Fruit fly (Drosophila melanogaster) whole organism, embryonic: ENCODE measurements around the gene Mis12.

Experiments used
- CG10321 ChIP-seq: fragments of 200-800 bp; sonication (Bioruptor generic); IDR thresholded peaks from 2 replicates; pipeline ENCODE4 v1.3.6; 2022; ENCODE audit warnings: missing biosample characterization, missing genetic modification characterization
- CG10366 ChIP-seq: fragments of 200-800 bp; sonication (Bioruptor generic); IDR thresholded peaks from 2 replicates; pipeline ENCODE4 v1.3.6; 2022; ENCODE audit warnings: missing biosample characterization, missing genetic modification characterization
- CG10959 ChIP-seq: fragments of 200-800 bp; sonication (Bioruptor generic); IDR thresholded peaks from 2 replicates; pipeline ENCODE4 v1.3.6; 2022; ENCODE audit warnings: missing biosample characterization, missing genetic modification characterization
- CG11093 ChIP-seq: fragments of 200-800 bp; sonication (Bioruptor generic); IDR thresholded peaks from 3 replicates; pipeline ENCODE4 v1.3.6; 2022; ENCODE audit warnings: missing biosample characterization, missing genetic modification characterization
- CG11247 ChIP-seq: fragments of 200-800 bp; sonication (Bioruptor generic); IDR thresholded peaks from 2 replicates; pipeline ENCODE4 v1.3.6; 2022; ENCODE audit warnings: missing biosample characterization, missing genetic modification characterization
- CG11696 ChIP-seq: fragments of 200-800 bp; sonication (Bioruptor generic); IDR thresholded peaks from 2 replicates; pipeline ENCODE4 v1.3.6; 2022; ENCODE audit warnings: missing biosample characterization, missing genetic modification characterization
- CG12219 ChIP-seq: fragments of 200-800 bp; sonication (Bioruptor generic); optimal IDR thresholded peaks from 3 replicates; lab custom pipeline; 2018; ENCODE audit warnings: missing biosample characterization, mild to moderate bottlenecking, missing genetic modification characterization
- CG12391 ChIP-seq: fragments of 200-800 bp; sonication (Bioruptor generic); optimal IDR thresholded peaks from 3 replicates; lab custom pipeline; 2018; ENCODE audit warnings: missing biosample characterization, mild to moderate bottlenecking, missing genetic modification characterization, moderate library complexity
- CG13287 ChIP-seq: fragments of 200-800 bp; sonication (Bioruptor generic); IDR thresholded peaks from 2 replicates; pipeline ENCODE4 v1.3.6; 2022; ENCODE audit warnings: missing biosample characterization, missing genetic modification characterization; ENCODE audit not compliant: partially characterized antibody
- CG13424 ChIP-seq: fragments of 200-800 bp; sonication (Bioruptor generic); optimal IDR thresholded peaks from 2 replicates; lab custom pipeline; 2019; ENCODE audit warnings: missing biosample characterization, mild to moderate bottlenecking, missing genetic modification characterization, moderate library complexity
- CG14050 ChIP-seq: fragments of 200-800 bp; sonication (Bioruptor generic); IDR thresholded peaks from 3 replicates; pipeline ENCODE4 v1.3.6; 2022; ENCODE audit warnings: missing biosample characterization, missing genetic modification characterization
- CG1529 ChIP-seq: fragments of 200-800 bp; sonication (Bioruptor generic); optimal IDR thresholded peaks from 3 replicates; lab custom pipeline; 2018; ENCODE audit warnings: missing biosample characterization, missing genetic modification characterization
- CG2199 ChIP-seq: fragments of 200-800 bp; sonication (Bioruptor generic); IDR thresholded peaks from 3 replicates; pipeline ENCODE4 v1.3.6; 2022; ENCODE audit warnings: missing biosample characterization, missing genetic modification characterization
- CG31388 ChIP-seq: fragments of 200-800 bp; sonication (Bioruptor generic); optimal IDR thresholded peaks from 2 replicates; lab custom pipeline; 2016; ENCODE audit warnings: missing biosample characterization, missing genetic modification characterization
- CG32767 ChIP-seq: fragments of 200-800 bp; sonication (Bioruptor generic); IDR thresholded peaks from 2 replicates; pipeline ENCODE4 v1.3.6; 2022; ENCODE audit warnings: missing biosample characterization, missing genetic modification characterization
- CG34224 ChIP-seq: fragments of 200-800 bp; sonication (Bioruptor generic); IDR thresholded peaks from 3 replicates; pipeline ENCODE4 v1.3.6; 2022; ENCODE audit warnings: missing biosample characterization, missing genetic modification characterization; ENCODE audit not compliant: partially characterized antibody
- CG43689 ChIP-seq: fragments of 200-800 bp; sonication (Bioruptor generic); IDR thresholded peaks from 2 replicates; pipeline ENCODE4 v1.3.6; 2022; ENCODE audit warnings: missing biosample characterization, missing genetic modification characterization
- CG6689 ChIP-seq: fragments of 200-800 bp; sonication (Bioruptor generic); IDR thresholded peaks from 2 replicates; pipeline ENCODE4 v1.3.6; 2022; ENCODE audit warnings: missing biosample characterization, missing genetic modification characterization
- CG8290 ChIP-seq, 3 experiments: fragments of 200-800 bp; sonication (Bioruptor generic); optimal IDR thresholded peaks; 2 replicates each; lab custom pipeline; 2016 to 2019; ENCODE audit warnings: missing biosample characterization in 3 of 3, missing genetic modification characterization in 3 of 3, mild to moderate bottlenecking in 2 of 3, moderate library complexity in 1 of 3
- CG9437 ChIP-seq: fragments of 200-800 bp; sonication (Bioruptor generic); optimal IDR thresholded peaks from 2 replicates; lab custom pipeline; 2018; ENCODE audit warnings: missing biosample characterization, mild to moderate bottlenecking, missing genetic modification characterization
- Chrac-16 ChIP-seq: fragments of 200-800 bp; sonication (Bioruptor generic); optimal IDR thresholded peaks from 3 replicates; lab custom pipeline; 2016; ENCODE audit warnings: missing biosample characterization, missing genetic modification characterization
- Dad ChIP-seq: fragments of 200-800 bp; sonication (Bioruptor generic); optimal IDR thresholded peaks from 3 replicates; lab custom pipeline; 2016; ENCODE audit warnings: missing biosample characterization, missing genetic modification characterization
- Dip3 ChIP-seq: fragments of 200-800 bp; sonication (Bioruptor generic); optimal IDR thresholded peaks from 3 replicates; lab custom pipeline; 2016; ENCODE audit warnings: missing biosample characterization, missing genetic modification characterization
- E2f2 ChIP-seq: fragments of 200-800 bp; sonication (Bioruptor generic); IDR thresholded peaks from 2 replicates; pipeline ENCODE4 v1.3.6; 2022; ENCODE audit warnings: missing biosample characterization, missing genetic modification characterization
- Ets65A ChIP-seq: fragments of 200-800 bp; sonication (Bioruptor generic); peaks from one replicate; lab custom pipeline; 2016; ENCODE audit warnings: missing biosample characterization, missing genetic modification characterization
- Gsc ChIP-seq: fragments of 200-800 bp; sonication (Bioruptor generic); IDR thresholded peaks from 2 replicates; pipeline ENCODE4 v1.3.6; 2022; ENCODE audit warnings: missing biosample characterization, missing genetic modification characterization
- Hey ChIP-seq: fragments of 200-800 bp; sonication (Bioruptor generic); optimal IDR thresholded peaks from 3 replicates; lab custom pipeline; 2018; ENCODE audit warnings: missing biosample characterization, mild to moderate bottlenecking, missing genetic modification characterization
- Kr ChIP-seq: fragments of 200-800 bp; sonication (Bioruptor generic); optimal IDR thresholded peaks from 2 replicates; lab custom pipeline; 2017; ENCODE audit warnings: missing biosample characterization, mild to moderate bottlenecking, missing genetic modification characterization
- Oli ChIP-seq: fragments of 200-800 bp; sonication (Bioruptor generic); optimal IDR thresholded peaks from 2 replicates; lab custom pipeline; 2018; ENCODE audit warnings: missing biosample characterization, mild to moderate bottlenecking, missing genetic modification characterization, moderate library complexity
- Opbp ChIP-seq: fragments of 200-800 bp; sonication (Bioruptor generic); IDR thresholded peaks from 3 replicates; pipeline ENCODE4 v1.3.6; 2022; ENCODE audit warnings: missing biosample characterization, missing genetic modification characterization; ENCODE audit not compliant: partially characterized antibody
- Poxn ChIP-seq: fragments of 200-800 bp; sonication (Bioruptor generic); IDR thresholded peaks from 2 replicates; pipeline ENCODE4 v1.3.6; 2022; ENCODE audit warnings: missing biosample characterization, missing genetic modification characterization
- Sin3A ChIP-seq: fragments of >200 bp; optimal IDR thresholded peaks from 2 replicates; lab custom pipeline; 2018
- Six4 ChIP-seq: fragments of 200-800 bp; sonication (Bioruptor generic); optimal IDR thresholded peaks from 2 replicates; lab custom pipeline; 2016; ENCODE audit warnings: missing biosample characterization, missing genetic modification characterization
- Ssrp ChIP-seq: fragments of 200-800 bp; sonication (Bioruptor generic); optimal IDR thresholded peaks from 2 replicates; lab custom pipeline; 2018; ENCODE audit warnings: missing biosample characterization, mild to moderate bottlenecking, missing genetic modification characterization, moderate library complexity
- Taf1 ChIP-seq: fragments of 200-800 bp; sonication (Bioruptor generic); IDR thresholded peaks from 2 replicates; pipeline ENCODE4 v1.3.6; 2022; ENCODE audit warnings: missing biosample characterization, missing genetic modification characterization
- Xrp1 ChIP-seq: fragments of 200-800 bp; sonication (Bioruptor generic); IDR thresholded peaks from 2 replicates; pipeline ENCODE4 v1.3.6; 2022; ENCODE audit warnings: missing biosample characterization, missing genetic modification characterization
- amos ChIP-seq: fragments of 200-800 bp; sonication (Bioruptor generic); IDR thresholded peaks from 2 replicates; pipeline ENCODE4 v1.3.6; 2022; ENCODE audit warnings: missing biosample characterization, missing genetic modification characterization; ENCODE audit not compliant: partially characterized antibody
- ara ChIP-seq: fragments of 200-800 bp; sonication (Bioruptor generic); IDR thresholded peaks from 2 replicates; pipeline ENCODE4 v1.3.6; 2022; ENCODE audit warnings: missing biosample characterization, missing genetic modification characterization
- az2 ChIP-seq: fragments of 200-800 bp; sonication (Bioruptor generic); optimal IDR thresholded peaks from 3 replicates; lab custom pipeline; 2016; ENCODE audit warnings: missing biosample characterization, missing genetic modification characterization
- ci ChIP-seq: fragments of 200-800 bp; sonication (Bioruptor generic); IDR thresholded peaks from 3 replicates; pipeline ENCODE4 v1.3.6; 2022; ENCODE audit warnings: missing biosample characterization, missing genetic modification characterization
- crol ChIP-seq: fragments of 200-800 bp; sonication (Bioruptor generic); IDR thresholded peaks from 2 replicates; pipeline ENCODE4 v1.3.6; 2022; ENCODE audit warnings: missing biosample characterization, missing genetic modification characterization
- cwo ChIP-seq: fragments of 200-800 bp; sonication (Bioruptor generic); optimal IDR thresholded peaks from 3 replicates; lab custom pipeline; 2017; ENCODE audit warnings: missing biosample characterization, missing genetic modification characterization, mild to moderate bottlenecking, moderate library complexity, missing genetic modification reagents
- da ChIP-seq: fragments of 200-800 bp; sonication (Bioruptor generic); optimal IDR thresholded peaks from 2 replicates; lab custom pipeline; 2016; ENCODE audit warnings: missing biosample characterization, missing genetic modification characterization
- disco-r ChIP-seq: fragments of 200-800 bp; sonication (Bioruptor generic); optimal IDR thresholded peaks from 2 replicates; lab custom pipeline; 2016; ENCODE audit warnings: missing biosample characterization, missing genetic modification characterization
- dmrt99B ChIP-seq: fragments of 200-800 bp; sonication (Bioruptor generic); optimal IDR thresholded peaks from 2 replicates; lab custom pipeline; 2018; ENCODE audit warnings: missing biosample characterization, mild to moderate bottlenecking, missing genetic modification characterization, moderate library complexity
- dpn ChIP-seq, 2 experiments: fragments of 200-800 bp; sonication (Bioruptor generic); optimal IDR thresholded peaks; 3 replicates each; lab custom pipeline; 2016; ENCODE audit warnings: missing biosample characterization in 2 of 2, missing genetic modification characterization in 2 of 2
- her ChIP-seq: fragments of 200-800 bp; sonication (Bioruptor generic); optimal IDR thresholded peaks from 2 replicates; lab custom pipeline; 2016; ENCODE audit warnings: missing biosample characterization, missing genetic modification characterization
- lilli ChIP-seq: fragments of 200-800 bp; sonication (Bioruptor generic); optimal IDR thresholded peaks from 3 replicates; lab custom pipeline; 2016; ENCODE audit warnings: missing biosample characterization, missing genetic modification characterization
- nau ChIP-seq: fragments of 200-800 bp; sonication (Bioruptor generic); optimal IDR thresholded peaks from 3 replicates; lab custom pipeline; 2017; ENCODE audit warnings: missing biosample characterization, mild to moderate bottlenecking, missing genetic modification characterization, missing genetic modification reagents
- sr ChIP-seq: fragments of 200-800 bp; sonication (Bioruptor generic); IDR thresholded peaks from 3 replicates; pipeline ENCODE4 v1.3.6; 2022; ENCODE audit warnings: missing biosample characterization, missing genetic modification characterization
- ssp ChIP-seq: fragments of 200-800 bp; sonication (Bioruptor generic); IDR thresholded peaks from 2 replicates; pipeline ENCODE4 v1.3.6; 2022; ENCODE audit warnings: missing biosample characterization, missing genetic modification characterization
- twi ChIP-seq: fragments of 200-800 bp; optimal IDR thresholded peaks from 2 replicates; lab custom pipeline; 2019; ENCODE audit warnings: missing biosample characterization, mild to moderate bottlenecking, missing genetic modification characterization, moderate library complexity

Gene Mis12

DNA sequence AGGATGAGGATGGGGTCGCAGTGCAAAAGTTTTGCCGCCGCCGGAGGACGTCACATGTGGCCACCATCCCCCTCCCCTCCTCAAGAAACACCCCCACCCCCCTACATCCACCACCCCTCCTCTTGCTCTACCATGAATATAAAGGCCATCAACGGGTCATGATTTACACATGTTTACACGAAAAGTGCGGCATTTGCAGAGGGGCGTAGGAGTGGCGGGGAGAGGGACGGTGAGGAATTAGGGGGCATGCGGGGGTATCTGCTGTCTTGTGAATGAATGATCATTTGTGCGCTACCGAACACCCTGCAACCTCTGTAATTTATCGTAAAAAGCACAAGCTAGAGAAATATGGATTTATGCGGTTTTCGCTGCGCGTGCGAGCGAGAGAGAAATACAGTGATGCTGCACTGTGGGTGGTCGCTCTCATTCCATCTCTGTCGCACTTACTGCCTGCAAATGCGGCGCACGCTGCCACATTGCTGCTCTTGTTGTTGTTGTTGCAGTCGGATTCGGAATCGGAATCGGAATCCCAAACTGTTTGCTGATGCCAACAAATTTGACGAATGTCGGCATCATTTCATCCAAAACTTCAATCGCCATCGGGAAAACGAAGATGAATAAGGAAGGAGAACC lies 12.4 kb upstream of the Mis12 start (continued):
- TF ChIP-seq Six4 (no peak), CG10959 (GFP tag; lab: Robert Waterston, UW) (no peak), CG12219 (GFP tag; lab: Kevin White, UChicago) (no peak), crol (GFP tag; lab: Robert Waterston, UW) (peak; percentile 98), az2 (GFP tag; lab: Kevin White, UChicago) (no peak), Hey (tag; lab: Kevin White, UChicago) (no peak), lilli (GFP tag; lab: Kevin White, UChicago) (no peak), twi (tag; lab: Kevin White, UChicago) (peak; percentile 79), cwo (GFP tag; lab: Kevin White, UChicago) (peak; percentile 53), Xrp1 (GFP tag; lab: Robert Waterston, UW) (no peak), Ssrp (tag; lab: Kevin White, UChicago) (no peak), CG9437 (GFP tag; lab: Kevin White, UChicago) (no peak), amos (GFP tag; lab: Robert Waterston, UW) (no peak), ci (GFP tag; lab: Robert Waterston, UW) (peak; percentile 80), CG10366 (no peak), Chrac-16 (GFP tag; lab: Kevin White, UChicago) (no peak), ssp (no peak), CG12391 (tag; lab: Kevin White, UChicago) (no peak), CG2199 (0 out of 3 replicates have a peak, but pooled peaks have one; percentile 52), Dip3 (GFP tag; lab: Kevin White, UChicago) (no peak), CG6689 (GFP tag; lab: Robert Waterston, UW) (no peak), CG34224 (GFP tag; lab: Robert Waterston, UW) (no peak), E2f2 (GFP tag; lab: Robert Waterston, UW) (no peak), CG14050 (GFP tag; lab: Robert Waterston, UW) (no peak), CG13424 (tag; lab: Kevin White, UChicago) (no peak), dmrt99B (tag; lab: Kevin White, UChicago) (no peak), Gsc (no peak), Oli (tag; lab: Kevin White, UChicago) (no peak), ara (GFP tag; lab: Robert Waterston, UW) (no peak), disco-r (no peak), her (no peak), CG10321 (GFP tag; lab: Robert Waterston, UW) (peak; percentile 81), nau (GFP tag; lab: Kevin White, UChicago) (no peak), Poxn (GFP tag; lab: Robert Waterston, UW) (no peak), sr (peak; percentile 58; the same call in 1 of the 3 replicates), dpn (GFP tag; optimal IDR thresholded peaks at IDR 0.05; lab: Kevin White, UChicago) (no peak), CG11696 (GFP tag; lab: Robert Waterston, UW) (no peak), Sin3A (no peak), CG13287 (GFP tag; lab: Robert Waterston, UW) (no peak), Ets65A (GFP tag; lab: Kevin White, UChicago) (no peak), CG11093 (GFP tag; lab: Robert Waterston, UW) (no peak), Kr (GFP tag; lab: Kevin White, UChicago) (no peak), Dad (GFP tag; lab: Kevin White, UChicago) (no peak), da (no peak), CG43689 (GFP tag; lab: Robert Waterston, UW) (no peak), CG11247 (GFP tag; lab: Robert Waterston, UW) (no peak), Taf1 (GFP tag; lab: Robert Waterston, UW) (no peak), CG8290 (GFP tag; optimal IDR thresholded peaks at IDR 0.05; lab: Kevin White, UChicago) (no peak), CG8290 (tag; optimal IDR thresholded peaks at IDR 0.05; lab: Kevin White, UChicago) (no peak), CG32767 (GFP tag; lab: Robert Waterston, UW) (no peak), CG31388 (GFP tag; lab: Kevin White, UChicago) (no peak), CG1529 (GFP tag; lab: Kevin White, UChicago) (no peak), Opbp (no peak)
